Fruit fly (Drosophila melanogaster) whole organism, embryonic: Measurements from ENCODE around the gene Paf-AHalpha.

Experiments
- Adf1 ChIP-seq: fragments of 200-800 bp; sonication (Bioruptor generic); IDR thresholded peaks from 2 replicates; pipeline ENCODE4 v1.3.6; 2022; ENCODE audit warnings: missing biosample characterization, missing genetic modification characterization
- B-H2 ChIP-seq: fragments of 200-800 bp; sonication (Bioruptor generic); optimal IDR thresholded peaks from 2 replicates; lab custom pipeline; 2018; ENCODE audit warnings: missing biosample characterization, mild to moderate bottlenecking, missing genetic modification characterization
- CG10321 ChIP-seq: fragments of 200-800 bp; sonication (Bioruptor generic); IDR thresholded peaks from 2 replicates; pipeline ENCODE4 v1.3.6; 2022; ENCODE audit warnings: missing biosample characterization, missing genetic modification characterization
- CG10543 ChIP-seq: fragments of 200-800 bp; sonication (Bioruptor generic); optimal IDR thresholded peaks from 3 replicates; lab custom pipeline; 2017; ENCODE audit warnings: missing biosample characterization, mild to moderate bottlenecking, missing genetic modification characterization, moderate library complexity
- CG12659 ChIP-seq: fragments of 200-800 bp; sonication (Bioruptor generic); optimal IDR thresholded peaks from 3 replicates; lab custom pipeline; 2017; ENCODE audit warnings: mild to moderate bottlenecking, missing biosample characterization, missing genetic modification reagents, missing genetic modification characterization
- CG1602 ChIP-seq: fragments of 200-800 bp; sonication (Bioruptor generic); optimal IDR thresholded peaks from 3 replicates; lab custom pipeline; 2016; ENCODE audit warnings: missing biosample characterization, missing genetic modification characterization
- CG17912 ChIP-seq: fragments of 200-800 bp; sonication (Bioruptor generic); optimal IDR thresholded peaks from 2 replicates; lab custom pipeline; 2018; ENCODE audit warnings: missing biosample characterization, mild to moderate bottlenecking, missing genetic modification characterization
- CG2120 ChIP-seq: fragments of 200-800 bp; sonication (Bioruptor generic); optimal IDR thresholded peaks from 3 replicates; lab custom pipeline; 2016; ENCODE audit warnings: missing biosample characterization, missing genetic modification characterization
- CG2712 ChIP-seq: fragments of 200-800 bp; optimal IDR thresholded peaks from 3 replicates; lab custom pipeline; 2019; ENCODE audit warnings: missing biosample characterization, mild to moderate bottlenecking, missing genetic modification characterization, moderate library complexity
- CG30403 ChIP-seq: fragments of 200-800 bp; sonication (Bioruptor generic); optimal IDR thresholded peaks from 3 replicates; lab custom pipeline; 2016; ENCODE audit warnings: missing biosample characterization, missing genetic modification characterization
- CG31224 ChIP-seq: fragments of 200-800 bp; sonication (Bioruptor generic); IDR thresholded peaks from 2 replicates; pipeline ENCODE4 v1.3.6; 2022; ENCODE audit warnings: missing biosample characterization, missing genetic modification characterization
- CG32532 ChIP-seq: fragments of 200-800 bp; sonication (Bioruptor generic); IDR thresholded peaks from 2 replicates; pipeline ENCODE4 v1.3.6; 2022; ENCODE audit warnings: missing biosample characterization, missing genetic modification characterization
- CG32772 ChIP-seq: fragments of 200-800 bp; sonication (Bioruptor generic); IDR thresholded peaks from 2 replicates; pipeline ENCODE4 v1.3.6; 2022; ENCODE audit warnings: missing biosample characterization, missing genetic modification characterization
- CG4404 ChIP-seq: fragments of 200-800 bp; sonication (Bioruptor generic); IDR thresholded peaks from 2 replicates; pipeline ENCODE4 v1.3.6; 2022; ENCODE audit warnings: missing biosample characterization, missing genetic modification characterization
- CG4617 ChIP-seq: fragments of 200-800 bp; sonication (Bioruptor generic); optimal IDR thresholded peaks from 3 replicates; lab custom pipeline; 2016; ENCODE audit warnings: missing biosample characterization, missing genetic modification characterization, borderline replicate concordance
- CG7786 ChIP-seq: fragments of 200-800 bp; sonication (Bioruptor generic); optimal IDR thresholded peaks from 2 replicates; lab custom pipeline; 2016; ENCODE audit warnings: missing biosample characterization, missing genetic modification characterization
- CG8281 ChIP-seq: fragments of 200-800 bp; sonication (Bioruptor generic); optimal IDR thresholded peaks from 2 replicates; lab custom pipeline; 2018; ENCODE audit warnings: missing biosample characterization, mild to moderate bottlenecking, missing genetic modification characterization, moderate library complexity
- CG8478 ChIP-seq: fragments of >200 bp; optimal IDR thresholded peaks from 2 replicates; lab custom pipeline; 2018
- CG8924 ChIP-seq: fragments of 200-800 bp; optimal IDR thresholded peaks from 3 replicates; lab custom pipeline; 2019; ENCODE audit warnings: missing biosample characterization, mild to moderate bottlenecking, missing genetic modification characterization, moderate library complexity
- D19A ChIP-seq: fragments of 200-800 bp; optimal IDR thresholded peaks from 3 replicates; lab custom pipeline; 2019; ENCODE audit warnings: missing biosample characterization, mild to moderate bottlenecking, missing genetic modification characterization, moderate library complexity
- Drgx ChIP-seq: fragments of 200-800 bp; sonication (Bioruptor generic); IDR thresholded peaks from 2 replicates; pipeline ENCODE4 v1.3.6; 2022; ENCODE audit warnings: missing biosample characterization, missing genetic modification characterization
- Ets65A ChIP-seq: fragments of 200-800 bp; sonication (Bioruptor generic); peaks from one replicate; lab custom pipeline; 2016; ENCODE audit warnings: missing biosample characterization, missing genetic modification characterization
- HLH4C ChIP-seq: fragments of 200-800 bp; sonication (Bioruptor generic); IDR thresholded peaks from 3 replicates; pipeline ENCODE4 v1.3.6; 2022; ENCODE audit warnings: missing biosample characterization, missing genetic modification characterization; ENCODE audit not compliant: partially characterized antibody
- MBD-R2 ChIP-seq: fragments of 200-800 bp; sonication (Bioruptor generic); IDR thresholded peaks from 2 replicates; pipeline ENCODE4 v1.3.6; 2022; ENCODE audit warnings: missing biosample characterization, missing genetic modification characterization
- MESR4 ChIP-seq: fragments of 200-800 bp; sonication (Bioruptor generic); optimal IDR thresholded peaks from 2 replicates; lab custom pipeline; 2018; ENCODE audit warnings: missing biosample characterization, mild to moderate bottlenecking, missing genetic modification characterization, moderate library complexity
- Med ChIP-seq: fragments of 200-800 bp; sonication (Bioruptor generic); peaks from one replicate; lab custom pipeline; 2016; ENCODE audit warnings: missing biosample characterization, missing genetic modification characterization, mild to moderate bottlenecking, inconsistent platforms, moderate library complexity
- Nf-YA ChIP-seq: fragments of 200-800 bp; sonication (Bioruptor generic); IDR thresholded peaks from 2 replicates; pipeline ENCODE4 v1.3.6; 2022; ENCODE audit warnings: missing biosample characterization, missing genetic modification characterization
- Pdp1 ChIP-seq, 2 experiments: fragments of 200-800 bp; sonication (Bioruptor generic); optimal IDR thresholded peaks; 3 replicates each; lab custom pipeline; 2016; ENCODE audit warnings: missing biosample characterization in 2 of 2, missing genetic modification characterization in 2 of 2, mild to moderate bottlenecking in 1 of 2, moderate library complexity in 1 of 2
- Scr ChIP-seq: fragments of 200-800 bp; sonication (Bioruptor generic); IDR thresholded peaks from 2 replicates; pipeline ENCODE4 v1.3.6; 2022; ENCODE audit warnings: missing biosample characterization, missing genetic modification characterization; ENCODE audit not compliant: partially characterized antibody
- Taf1 ChIP-seq: fragments of 200-800 bp; sonication (Bioruptor generic); IDR thresholded peaks from 2 replicates; pipeline ENCODE4 v1.3.6; 2022; ENCODE audit warnings: missing biosample characterization, missing genetic modification characterization
- amos ChIP-seq: fragments of 200-800 bp; sonication (Bioruptor generic); IDR thresholded peaks from 2 replicates; pipeline ENCODE4 v1.3.6; 2022; ENCODE audit warnings: missing biosample characterization, missing genetic modification characterization; ENCODE audit not compliant: partially characterized antibody
- cad ChIP-seq: fragments of >200 bp; optimal IDR thresholded peaks from 2 replicates; lab custom pipeline; 2017; ENCODE audit warnings: missing biosample characterization, missing genetic modification characterization
- cas ChIP-seq: fragments of 200-800 bp; sonication (Bioruptor generic); IDR thresholded peaks from 2 replicates; pipeline ENCODE4 v1.3.6; 2022; ENCODE audit warnings: missing biosample characterization, missing genetic modification characterization
- crp ChIP-seq, 2 experiments: fragments of 200-800 bp; sonication (Bioruptor generic); optimal IDR thresholded peaks; 2 replicates in 1 of 2; 3 replicates in 1 of 2; lab custom pipeline; 2017; ENCODE audit warnings: missing biosample characterization in 2 of 2, missing genetic modification characterization in 2 of 2, mild to moderate bottlenecking in 1 of 2, moderate library complexity in 1 of 2
- dmrt99B ChIP-seq: fragments of 200-800 bp; sonication (Bioruptor generic); optimal IDR thresholded peaks from 2 replicates; lab custom pipeline; 2018; ENCODE audit warnings: missing biosample characterization, mild to moderate bottlenecking, missing genetic modification characterization, moderate library complexity
- exex ChIP-seq: fragments of 200-800 bp; sonication (Bioruptor generic); optimal IDR thresholded peaks from 4 replicates; lab custom pipeline; 2018; ENCODE audit warnings: missing biosample characterization, mild to moderate bottlenecking, missing genetic modification characterization, moderate library complexity
- ftz-f1 ChIP-seq: fragments of 200-800 bp; sonication (Bioruptor generic); optimal IDR thresholded peaks from 2 replicates; lab custom pipeline; 2016; ENCODE audit warnings: missing biosample characterization, missing genetic modification characterization
- hbn ChIP-seq: fragments of 200-800 bp; sonication (Bioruptor generic); IDR thresholded peaks from 2 replicates; pipeline ENCODE4 v1.3.6; 2022; ENCODE audit warnings: missing biosample characterization, missing genetic modification characterization; ENCODE audit not compliant: partially characterized antibody
- ind ChIP-seq: fragments of 200-800 bp; sonication (Bioruptor generic); optimal IDR thresholded peaks from 3 replicates; lab custom pipeline; 2016; ENCODE audit warnings: missing biosample characterization, missing genetic modification characterization
- kah ChIP-seq: fragments of 200-800 bp; sonication (Bioruptor generic); optimal IDR thresholded peaks from 2 replicates; lab custom pipeline; 2018; ENCODE audit warnings: missing biosample characterization, mild to moderate bottlenecking, missing genetic modification characterization
- knrl ChIP-seq: fragments of 200-800 bp; sonication (Bioruptor generic); IDR thresholded peaks from 3 replicates; pipeline ENCODE4 v1.3.6; 2022; ENCODE audit warnings: missing biosample characterization, missing genetic modification characterization; ENCODE audit not compliant: partially characterized antibody
- pfk ChIP-seq: fragments of 200-800 bp; sonication (Bioruptor generic); optimal IDR thresholded peaks from 2 replicates; lab custom pipeline; 2018; ENCODE audit warnings: missing biosample characterization, mild to moderate bottlenecking, missing genetic modification characterization, moderate library complexity
- phol ChIP-seq: fragments of 200-800 bp; sonication (Bioruptor generic); optimal IDR thresholded peaks from 3 replicates; lab custom pipeline; 2018; ENCODE audit warnings: missing biosample characterization, mild to moderate bottlenecking, missing genetic modification characterization, moderate library complexity
- ranshi ChIP-seq: fragments of 200-800 bp; sonication (Bioruptor generic); IDR thresholded peaks from 2 replicates; pipeline ENCODE4 v1.3.6; 2022; ENCODE audit warnings: missing biosample characterization, missing genetic modification characterization
- sens-2 ChIP-seq: fragments of 200-800 bp; sonication (Bioruptor generic); IDR thresholded peaks from 2 replicates; pipeline ENCODE4 v1.3.6; 2022; ENCODE audit warnings: missing biosample characterization, missing genetic modification characterization
- sisA ChIP-seq: fragments of 200-800 bp; sonication (Bioruptor generic); IDR thresholded peaks from 2 replicates; pipeline ENCODE4 v1.3.6; 2022; ENCODE audit warnings: missing biosample characterization, missing genetic modification characterization
- slbo ChIP-seq: fragments of 200-800 bp; sonication (Bioruptor generic); IDR thresholded peaks from 2 replicates; pipeline ENCODE4 v1.3.6; 2022; ENCODE audit warnings: missing biosample characterization, missing genetic modification characterization
- unc-4 ChIP-seq: fragments of 200-800 bp; sonication (Bioruptor generic); IDR thresholded peaks from 2 replicates; pipeline ENCODE4 v1.3.6; 2022; ENCODE audit warnings: missing biosample characterization, missing genetic modification characterization; ENCODE audit not compliant: partially characterized antibody
- yki ChIP-seq: fragments of >200 bp; optimal IDR thresholded peaks from 3 replicates; lab custom pipeline; 2018

The Paf-AHalpha gene

DNA sequence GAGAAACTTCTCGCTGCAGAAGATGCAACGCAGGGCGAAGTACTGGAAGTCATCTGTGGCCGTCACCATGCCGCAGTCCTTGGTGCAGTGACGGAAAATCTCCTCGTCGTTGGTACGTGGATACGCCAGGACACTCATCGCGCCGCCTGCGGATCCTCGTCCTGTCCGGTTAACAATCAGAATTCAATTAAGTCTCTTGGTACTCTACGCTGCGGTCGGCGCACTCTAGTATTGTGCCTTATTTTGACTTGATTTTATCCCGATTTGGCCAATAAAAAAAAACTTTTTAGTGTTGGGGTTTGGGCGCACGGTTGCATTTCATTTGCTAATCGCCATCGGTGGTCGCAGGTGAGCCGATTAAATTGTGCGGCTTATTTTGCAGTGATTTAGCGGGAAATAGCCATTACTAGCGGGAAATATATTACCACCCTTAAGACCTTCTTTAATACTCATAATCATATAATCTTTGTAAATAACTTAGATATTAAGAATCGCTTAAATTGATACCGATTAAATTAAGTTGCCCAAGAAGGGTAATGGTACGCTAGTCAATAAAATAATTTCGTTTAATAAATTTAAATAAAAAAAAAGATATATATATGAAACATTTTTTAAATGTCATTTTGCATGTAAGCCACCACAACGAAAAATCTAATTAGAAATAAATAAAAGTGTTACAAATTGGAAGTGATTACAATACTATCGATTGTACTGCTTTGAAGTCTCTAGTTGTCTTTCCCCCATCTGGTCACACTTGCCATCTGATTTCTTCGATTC, 39.3 kb downstream of the Paf-AHalpha start, which contains the start of the genes CG8944 and CCT6 (continued):
- TF ChIP-seq CG8478 (lab: Kevin White, UChicago): no peak
- no peak for TF ChIP-seq CG1602
- no peak for TF ChIP-seq CG7786 (GFP tag; lab: Kevin White, UChicago)
- TF ChIP-seq CG17912 (GFP tag; lab: Kevin White, UChicago): no peak
- 0 out of 3 replicates have a peak, but pooled peaks have one; percentile 42 for TF ChIP-seq knrl
- TF ChIP-seq exex: no peak
- peak; percentile 81 for TF ChIP-seq Ets65A (GFP tag; lab: Kevin White, UChicago)
- TF ChIP-seq sisA (GFP tag; lab: Robert Waterston, UW): no peak
- peak; percentile 49 for TF ChIP-seq amos (GFP tag; lab: Robert Waterston, UW)
- 0 out of 2 replicates have a peak, but pooled peaks have one; percentile 34 for TF ChIP-seq CG32772
- TF ChIP-seq CG4617 (GFP tag; lab: Kevin White, UChicago): peak; percentile 21
- 0 out of 2 replicates have a peak, but pooled peaks have one; percentile 12 for TF ChIP-seq sens-2 (GFP tag; lab: Robert Waterston, UW)
- TF ChIP-seq CG32532 (GFP tag; lab: Robert Waterston, UW): 0 out of 2 replicates have a peak, but pooled peaks have one; percentile 38
- TF ChIP-seq Med (GFP tag; lab: Kevin White, UChicago): peak; percentile 74
- no peak for TF ChIP-seq CG8281 (tag; lab: Kevin White, UChicago)
- no peak for TF ChIP-seq Drgx (GFP tag; lab: Robert Waterston, UW)
- peak; percentile 50; the same call in 1 of the 3 replicates for TF ChIP-seq HLH4C (GFP tag; lab: Robert Waterston, UW)
- no peak for TF ChIP-seq dmrt99B (tag; lab: Kevin White, UChicago)
- no peak for TF ChIP-seq CG10321
- peak; percentile 36 for TF ChIP-seq phol (tag; lab: Kevin White, UChicago)
- no peak for TF ChIP-seq Pdp1 (GFP tag; optimal IDR thresholded peaks at IDR 0.05; lab: Kevin White, UChicago)
- peak; percentile 31 for TF ChIP-seq CG30403 (GFP tag; lab: Kevin White, UChicago)
- peak; percentile 32 for TF ChIP-seq CG2712 (tag; lab: Kevin White, UChicago)
- no peak for TF ChIP-seq hbn (GFP tag; lab: Robert Waterston, UW)
- no peak for TF ChIP-seq cas
- no peak for TF ChIP-seq pfk (GFP tag; lab: Kevin White, UChicago)
- no peak for TF ChIP-seq Taf1 (GFP tag; lab: Robert Waterston, UW)
- TF ChIP-seq CG2120 (GFP tag; lab: Kevin White, UChicago): peak; percentile 53
- TF ChIP-seq MESR4 (GFP tag; lab: Kevin White, UChicago): peak; percentile 90
- peak; percentile 18; the same call in 1 of the 2 replicates for TF ChIP-seq unc-4 (GFP tag; lab: Robert Waterston, UW)
- no peak for TF ChIP-seq kah (GFP tag; lab: Kevin White, UChicago)
- peak; percentile 52 for TF ChIP-seq MBD-R2
- peak; percentile 18 for TF ChIP-seq CG12659 (GFP tag; lab: Kevin White, UChicago)
- TF ChIP-seq B-H2: no peak
- TF ChIP-seq CG4404 (GFP tag; lab: Robert Waterston, UW): no peak
- peak; percentile 50 for TF ChIP-seq slbo (GFP tag; lab: Robert Waterston, UW)
- TF ChIP-seq ranshi (GFP tag; lab: Robert Waterston, UW): no peak
- no peak for TF ChIP-seq CG31224 (GFP tag; lab: Robert Waterston, UW)
- no peak for TF ChIP-seq CG8924 (tag; lab: Kevin White, UChicago)
- TF ChIP-seq ftz-f1 (GFP tag; lab: Kevin White, UChicago): no peak
- peak; percentile 17 for TF ChIP-seq D19A (tag; lab: Kevin White, UChicago)
- TF ChIP-seq Adf1 (GFP tag; lab: Robert Waterston, UW): no peak
- peak; percentile 20 for TF ChIP-seq ind
- no peak for TF ChIP-seq CG10543 (GFP tag; lab: Kevin White, UChicago)
- TF ChIP-seq Scr (GFP tag; lab: Robert Waterston, UW): peak; percentile 57
- peak in 1 of 2 experiments; percentile 32 for TF ChIP-seq crp (GFP tag; optimal IDR thresholded peaks at IDR 0.05; lab: Kevin White, UChicago)
- no peak for TF ChIP-seq cad (GFP tag; lab: Kevin White, UChicago)
- no peak for TF ChIP-seq yki
- no peak for TF ChIP-seq Nf-YA (GFP tag; lab: Robert Waterston, UW)
